Fruit fly (Drosophila melanogaster): ENCODE results near the gene mre11.

mre11 gene

DNA sequence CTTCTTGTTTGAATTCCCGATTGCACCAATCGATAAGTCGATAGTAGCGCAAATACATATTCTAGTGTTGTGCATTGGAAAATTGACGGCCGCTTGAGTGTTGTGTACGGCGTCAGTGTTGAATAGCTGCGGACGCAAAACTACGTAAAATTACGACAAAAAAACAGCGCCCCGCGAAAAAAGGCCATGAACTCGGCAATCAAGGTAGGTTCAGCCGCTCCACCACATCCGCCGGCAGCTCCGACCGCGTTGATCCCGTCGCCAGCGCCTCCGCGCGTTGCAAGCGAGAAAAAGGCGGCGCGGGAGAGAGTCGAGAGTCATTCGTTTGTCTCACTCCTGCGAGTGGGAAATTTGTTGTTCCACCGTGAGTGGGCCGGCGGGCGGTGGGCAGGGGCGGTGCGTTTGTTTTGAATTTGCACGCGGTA, 4.0 kb upstream of the mre11 start, which contains the start of gene CG33695 (continued):
- TF ChIP-seq ranshi (GFP tag; IDR thresholded peaks at IDR 0.05) (peak; percentile 30; the same call in 1 of the 2 replicates), esg (GFP tag; conservative IDR thresholded peaks at IDR 0.05) (no peak), CG10431 (GFP tag; optimal IDR thresholded peaks at IDR 0.05) (peak; percentile 9), rib (GFP tag; IDR thresholded peaks at IDR 0.05) (0 out of 2 replicates have a peak, but pooled peaks have one; percentile 42), CG1647 (GFP tag; optimal IDR thresholded peaks at IDR 0.05) (peak; percentile 63), BtbVII (GFP tag; optimal IDR thresholded peaks at IDR 0.05) (no peak), Myb (GFP tag; optimal IDR thresholded peaks at IDR 0.05) (peak; percentile 96), CG13775 (GFP tag; optimal IDR thresholded peaks at IDR 0.05) (peak; percentile 15), CG32767 (GFP tag; IDR thresholded peaks at IDR 0.05) (no peak), emc (GFP tag; optimal IDR thresholded peaks at IDR 0.05) (peak; percentile 44), slbo (GFP tag; IDR thresholded peaks at IDR 0.05) (peak; percentile 77), Usf (GFP tag; optimal IDR thresholded peaks at IDR 0.05) (no peak), Ssrp (tag; optimal IDR thresholded peaks at IDR 0.05) (no peak), jumu (GFP tag; optimal IDR thresholded peaks at IDR 0.05) (peak; percentile 79), CG16779 (GFP tag; IDR thresholded peaks at IDR 0.05) (peak; percentile 50; the same call in 1 of the 2 replicates), bsh (GFP tag; optimal IDR thresholded peaks at IDR 0.05) (peak in 1 of 2 experiments; percentile 41)

DNA sequence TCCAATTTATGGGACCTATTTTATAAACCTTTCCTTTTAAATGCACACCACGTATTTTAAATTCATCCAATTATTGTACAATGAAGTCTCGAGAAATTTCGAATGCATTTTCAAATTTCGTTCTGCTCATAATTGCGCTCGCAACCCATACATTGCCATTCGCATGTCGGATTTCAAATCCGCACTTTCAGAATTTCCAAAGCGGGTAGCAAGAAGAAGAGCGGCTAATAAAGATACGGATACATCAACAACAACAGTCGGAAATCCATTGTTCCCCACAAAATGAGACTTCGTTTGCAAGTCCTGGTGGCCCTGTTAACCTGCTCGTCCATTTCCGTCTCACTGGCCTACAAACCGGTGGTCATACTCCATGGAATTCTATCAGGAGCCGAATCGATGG, 1.8 kb upstream of the mre11 start, which contains the start of gene Ppt2:
Gene Ppt2, plus strand, starts transcription at position 209 of the 400 bp plus-strand sequence.
- TF ChIP-seq CG11504 (tag; optimal IDR thresholded peaks at IDR 0.05) (no peak), odd (GFP tag; optimal IDR thresholded peaks at IDR 0.05) (no peak), CG17186 (GFP tag; optimal IDR thresholded peaks at IDR 0.05) (no peak), Vsx1 (GFP tag; optimal IDR thresholded peaks at IDR 0.05) (peak; percentile 100), Hsf (GFP tag; optimal IDR thresholded peaks at IDR 0.05) (no peak), sob (GFP tag; IDR thresholded peaks at IDR 0.05) (peak; percentile 52; the same call in 1 of the 2 replicates), MBD-R2 (GFP tag; IDR thresholded peaks at IDR 0.05) (peak; percentile 73), pum (GFP tag; optimal IDR thresholded peaks at IDR 0.05) (no peak), ftz-f1 (GFP tag; optimal IDR thresholded peaks at IDR 0.05) (peak; percentile 74), Sry-δ (GFP tag; optimal IDR thresholded peaks at IDR 0.05) (peak; percentile 9), CG30020 (tag; optimal IDR thresholded peaks at IDR 0.05) (peak; percentile 5), CrebB (tag; optimal IDR thresholded peaks at IDR 0.05) (peak; percentile 20), YL-1 (GFP tag; optimal IDR thresholded peaks at IDR 0.05) (peak; percentile 82), trem (tag; optimal IDR thresholded peaks at IDR 0.05) (peak; percentile 24), CG34422 (GFP tag; IDR thresholded peaks at IDR 0.05) (peak; percentile 62; the same call in 1 of the 3 replicates), prd (optimal IDR thresholded peaks at IDR 0.05) (no peak), prd (GFP tag; IDR thresholded peaks at IDR 0.05) (no peak), CG15514 (GFP tag; optimal IDR thresholded peaks at IDR 0.05) (peak; percentile 64), CG7271 (tag; optimal IDR thresholded peaks at IDR 0.05) (no peak), Hr51 (GFP tag; optimal IDR thresholded peaks at IDR 0.05) (no peak), MESR4 (GFP tag; optimal IDR thresholded peaks at IDR 0.05) (peak; percentile 76), Neu2 (GFP tag; optimal IDR thresholded peaks at IDR 0.05; ENCODE audit: borderline replicate concordance) (no peak), da (GFP tag; optimal IDR thresholded peaks at IDR 0.05) (no peak), BEAF-32 (GFP tag; optimal IDR thresholded peaks at IDR 0.05) (peak; percentile 32), CG13624 (GFP tag; optimal IDR thresholded peaks at IDR 0.05) (peak; percentile 44), Myb (GFP tag; optimal IDR thresholded peaks at IDR 0.05) (peak; percentile 84), ewg (GFP tag; optimal IDR thresholded peaks at IDR 0.05) (no peak), E2f2 (GFP tag; IDR thresholded peaks at IDR 0.05) (peak; percentile 93), br (optimal IDR thresholded peaks at IDR 0.05) (no peak), CHES-1-like (GFP tag; optimal IDR thresholded peaks at IDR 0.05) (peak; percentile 57), exex (tag; optimal IDR thresholded peaks at IDR 0.05) (no peak), CG18476 (GFP tag; optimal IDR thresholded peaks at IDR 0.05) (no peak), CG7839 (tag; optimal IDR thresholded peaks at IDR 0.05) (no peak), Opbp (GFP tag; IDR thresholded peaks at IDR 0.05; ENCODE audit: partially characterized antibody) (peak; percentile 39; the same call in 2 of the 3 replicates), Abd-B (GFP tag; optimal IDR thresholded peaks at IDR 0.05) (peak; percentile 10)

All from whole organism, embryonic.